Fruit fly (Drosophila melanogaster) whole organism: ENCODE results near the gene Elba2.

Experiments used
- pan ChIP-seq: fragments of >200 bp; optimal IDR thresholded peaks from 2 replicates; lab custom pipeline; 2017
- psq ChIP-seq: fragments of >200 bp; optimal IDR thresholded peaks from 2 replicates; lab custom pipeline; 2017
- usp ChIP-seq: fragments of >200 bp; optimal IDR thresholded peaks from 2 replicates; lab custom pipeline; 2017; ENCODE audit warnings: missing biosample characterization, missing genetic modification characterization, mixed read lengths

- no peak for TF ChIP-seq psq
- no peak for TF ChIP-seq pan (lab: Kevin White, UChicago)
- no peak for TF ChIP-seq usp (GFP tag; lab: Kevin White, UChicago)
Measured at dm6 chr2L:2542491-2542890, 35.0 kb upstream of the Elba2 start.
